Fruit fly (Drosophila melanogaster) whole organism, embryonic: ENCODE data around the gene UGP.
A peak's percentile ranks its signal among the peaks of the same experiment; 100 is the strongest.

Source experiments
- Atf3 ChIP-seq: fragments of 200-800 bp; sonication (Bioruptor generic); optimal IDR thresholded peaks from 3 replicates; lab custom pipeline; 2016; ENCODE audit warnings: missing biosample characterization, missing genetic modification characterization
- C15 ChIP-seq: fragments of 200-800 bp; sonication (Bioruptor generic); IDR thresholded peaks from 3 replicates; pipeline ENCODE4 v1.3.6; 2022; ENCODE audit warnings: missing biosample characterization, missing genetic modification characterization
- CG12219 ChIP-seq: fragments of 200-800 bp; sonication (Bioruptor generic); optimal IDR thresholded peaks from 3 replicates; lab custom pipeline; 2018; ENCODE audit warnings: missing biosample characterization, mild to moderate bottlenecking, missing genetic modification characterization
- CG12236 ChIP-seq: fragments of 200-800 bp; sonication (Bioruptor generic); optimal IDR thresholded peaks from 2 replicates; lab custom pipeline; 2016; ENCODE audit warnings: missing biosample characterization, missing genetic modification characterization
- CG12769 ChIP-seq: fragments of 200-800 bp; sonication (Bioruptor generic); optimal IDR thresholded peaks from 2 replicates; lab custom pipeline; 2019; ENCODE audit warnings: missing biosample characterization, mild to moderate bottlenecking, missing genetic modification characterization, moderate library complexity
- CG12942 ChIP-seq: fragments of 200-800 bp; sonication (Bioruptor generic); optimal IDR thresholded peaks from 3 replicates; lab custom pipeline; 2016; ENCODE audit warnings: missing biosample characterization, missing genetic modification characterization
- CG13624 ChIP-seq: fragments of 200-800 bp; sonication (Bioruptor generic); optimal IDR thresholded peaks from 2 replicates; lab custom pipeline; 2016; ENCODE audit warnings: missing biosample characterization, missing genetic modification characterization
- CG14050 ChIP-seq: fragments of 200-800 bp; sonication (Bioruptor generic); IDR thresholded peaks from 3 replicates; pipeline ENCODE4 v1.3.6; 2022; ENCODE audit warnings: missing biosample characterization, missing genetic modification characterization
- CG15073 ChIP-seq: fragments of 200-800 bp; sonication (Bioruptor generic); optimal IDR thresholded peaks from 2 replicates; lab custom pipeline; 2016; ENCODE audit warnings: missing biosample characterization, missing genetic modification characterization
- CG15514 ChIP-seq: fragments of 200-800 bp; sonication (Bioruptor generic); optimal IDR thresholded peaks from 3 replicates; lab custom pipeline; 2017; ENCODE audit warnings: missing biosample characterization, missing genetic modification characterization, mild to moderate bottlenecking, moderate library complexity, missing genetic modification reagents
- CG15696 ChIP-seq: fragments of 200-800 bp; sonication (Bioruptor generic); optimal IDR thresholded peaks from 2 replicates; lab custom pipeline; 2019; ENCODE audit warnings: missing biosample characterization, mild to moderate bottlenecking, missing genetic modification characterization, moderate library complexity
- CG16863 ChIP-seq: fragments of 200-800 bp; sonication (Bioruptor generic); optimal IDR thresholded peaks from 3 replicates; lab custom pipeline; 2016; ENCODE audit warnings: missing biosample characterization, missing genetic modification characterization
- CG17612 ChIP-seq: fragments of 200-800 bp; sonication (Bioruptor generic); IDR thresholded peaks from 2 replicates; pipeline ENCODE4 v1.3.6; 2022; ENCODE audit warnings: missing biosample characterization, missing genetic modification characterization
- CG31441 ChIP-seq: fragments of 200-800 bp; sonication (Bioruptor generic); IDR thresholded peaks from 2 replicates; pipeline ENCODE4 v1.3.6; 2022; ENCODE audit warnings: missing biosample characterization, missing genetic modification characterization
- CG4730 ChIP-seq: fragments of 200-800 bp; sonication (Bioruptor generic); IDR thresholded peaks from 2 replicates; pipeline ENCODE4 v1.3.6; 2022; ENCODE audit warnings: missing biosample characterization, missing genetic modification characterization
- CG6683 ChIP-seq: fragments of 200-800 bp; sonication (Bioruptor generic); optimal IDR thresholded peaks from 2 replicates; lab custom pipeline; 2017; ENCODE audit warnings: missing biosample characterization, mild to moderate bottlenecking, missing genetic modification characterization, missing genetic modification reagents
- CG6854 ChIP-seq: fragments of 200-800 bp; sonication (Bioruptor generic); optimal IDR thresholded peaks from 3 replicates; lab custom pipeline; 2017; ENCODE audit warnings: missing biosample characterization, mild to moderate bottlenecking, missing genetic modification characterization
- CG8089 ChIP-seq: fragments of 200-800 bp; sonication (Bioruptor generic); optimal IDR thresholded peaks from 3 replicates; lab custom pipeline; 2016; ENCODE audit warnings: missing biosample characterization, missing genetic modification characterization
- CG9817 ChIP-seq: fragments of 200-800 bp; sonication (Bioruptor generic); optimal IDR thresholded peaks from 2 replicates; lab custom pipeline; 2018; ENCODE audit warnings: missing biosample characterization, mild to moderate bottlenecking, missing genetic modification characterization, moderate library complexity
- CTCF ChIP-seq: fragments of 200-800 bp; sonication (Bioruptor generic); optimal IDR thresholded peaks from 2 replicates; lab custom pipeline; 2017; ENCODE audit warnings: missing biosample characterization, mild to moderate bottlenecking, missing genetic modification characterization, moderate library complexity
- Dad ChIP-seq: fragments of 200-800 bp; sonication (Bioruptor generic); optimal IDR thresholded peaks from 3 replicates; lab custom pipeline; 2016; ENCODE audit warnings: missing biosample characterization, missing genetic modification characterization
- Doc3 ChIP-seq: fragments of 200-800 bp; sonication (Bioruptor generic); IDR thresholded peaks from 3 replicates; pipeline ENCODE4 v1.3.6; 2022; ENCODE audit warnings: missing biosample characterization, missing genetic modification characterization; ENCODE audit not compliant: partially characterized antibody
- Fer3 ChIP-seq: fragments of 200-800 bp; sonication (Bioruptor generic); optimal IDR thresholded peaks from 2 replicates; lab custom pipeline; 2018; ENCODE audit warnings: missing biosample characterization, mild to moderate bottlenecking, missing genetic modification characterization, moderate library complexity
- Hey ChIP-seq: fragments of 200-800 bp; sonication (Bioruptor generic); optimal IDR thresholded peaks from 3 replicates; lab custom pipeline; 2018; ENCODE audit warnings: missing biosample characterization, mild to moderate bottlenecking, missing genetic modification characterization
- Lim3 ChIP-seq: fragments of 200-800 bp; sonication (Bioruptor generic); IDR thresholded peaks from 2 replicates; pipeline ENCODE4 v1.3.6; 2022; ENCODE audit warnings: missing biosample characterization, missing genetic modification characterization
- Lpt ChIP-seq: fragments of >200 bp; optimal IDR thresholded peaks from 2 replicates; lab custom pipeline; 2018; ENCODE audit warnings: missing biosample characterization, missing genetic modification characterization
- Mad ChIP-seq: fragments of 200-800 bp; sonication (Bioruptor generic); optimal IDR thresholded peaks from 2 replicates; lab custom pipeline; 2016; ENCODE audit warnings: missing biosample characterization, missing genetic modification characterization
- Mes4 ChIP-seq: fragments of 200-800 bp; sonication (Bioruptor generic); optimal IDR thresholded peaks from 2 replicates; lab custom pipeline; 2016; ENCODE audit warnings: missing biosample characterization, missing genetic modification characterization
- Neu2 ChIP-seq: fragments of 200-800 bp; sonication (Bioruptor generic); optimal IDR thresholded peaks from 3 replicates; lab custom pipeline; 2016; ENCODE audit warnings: missing biosample characterization, missing genetic modification characterization, borderline replicate concordance
- Nf-YA ChIP-seq: fragments of 200-800 bp; sonication (Bioruptor generic); IDR thresholded peaks from 2 replicates; pipeline ENCODE4 v1.3.6; 2022; ENCODE audit warnings: missing biosample characterization, missing genetic modification characterization
- Nf-YB ChIP-seq: fragments of 200-800 bp; sonication (Bioruptor generic); optimal IDR thresholded peaks from 3 replicates; lab custom pipeline; 2019; ENCODE audit warnings: missing biosample characterization, mild to moderate bottlenecking, missing genetic modification characterization, moderate library complexity
- Opbp ChIP-seq: fragments of 200-800 bp; sonication (Bioruptor generic); IDR thresholded peaks from 3 replicates; pipeline ENCODE4 v1.3.6; 2022; ENCODE audit warnings: missing biosample characterization, missing genetic modification characterization; ENCODE audit not compliant: partially characterized antibody
- Scr ChIP-seq: fragments of 200-800 bp; sonication (Bioruptor generic); IDR thresholded peaks from 2 replicates; pipeline ENCODE4 v1.3.6; 2022; ENCODE audit warnings: missing biosample characterization, missing genetic modification characterization; ENCODE audit not compliant: partially characterized antibody
- Spps ChIP-seq: fragments of 200-800 bp; sonication (Bioruptor generic); optimal IDR thresholded peaks from 2 replicates; lab custom pipeline; 2018; ENCODE audit warnings: missing biosample characterization, mild to moderate bottlenecking, missing genetic modification characterization
- Usf ChIP-seq: fragments of 200-800 bp; sonication (Bioruptor generic); optimal IDR thresholded peaks from 2 replicates; lab custom pipeline; 2017; ENCODE audit warnings: missing genotype, missing biosample characterization, missing genetic modification characterization
- ase ChIP-seq: fragments of 200-800 bp; sonication (Bioruptor generic); IDR thresholded peaks from 3 replicates; pipeline ENCODE4 v1.3.6; 2022; ENCODE audit warnings: missing biosample characterization, missing genetic modification characterization
- az2 ChIP-seq: fragments of 200-800 bp; sonication (Bioruptor generic); optimal IDR thresholded peaks from 3 replicates; lab custom pipeline; 2016; ENCODE audit warnings: missing biosample characterization, missing genetic modification characterization
- btn ChIP-seq: fragments of 200-800 bp; sonication (Bioruptor generic); optimal IDR thresholded peaks from 2 replicates; lab custom pipeline; 2016; ENCODE audit warnings: missing biosample characterization, missing genetic modification characterization
- dati ChIP-seq: fragments of 200-800 bp; sonication (Bioruptor generic); IDR thresholded peaks from 2 replicates; pipeline ENCODE4 v1.3.6; 2022; ENCODE audit warnings: missing biosample characterization, missing genetic modification characterization
- ems ChIP-seq: fragments of 200-800 bp; sonication (Bioruptor generic); optimal IDR thresholded peaks from 3 replicates; lab custom pipeline; 2016; ENCODE audit warnings: missing biosample characterization, missing genetic modification characterization
- her ChIP-seq: fragments of 200-800 bp; sonication (Bioruptor generic); optimal IDR thresholded peaks from 2 replicates; lab custom pipeline; 2016; ENCODE audit warnings: missing biosample characterization, missing genetic modification characterization
- ind ChIP-seq: fragments of 200-800 bp; sonication (Bioruptor generic); optimal IDR thresholded peaks from 3 replicates; lab custom pipeline; 2016; ENCODE audit warnings: missing biosample characterization, missing genetic modification characterization
- jigr1 ChIP-seq: fragments of 200-800 bp; sonication (Bioruptor generic); IDR thresholded peaks from 3 replicates; pipeline ENCODE4 v1.3.6; 2022; ENCODE audit warnings: missing biosample characterization, missing genetic modification characterization
- ken ChIP-seq: fragments of 200-800 bp; sonication (Bioruptor generic); IDR thresholded peaks from 3 replicates; pipeline ENCODE4 v1.3.6; 2022; ENCODE audit warnings: missing biosample characterization, missing genetic modification characterization
- lbe ChIP-seq: fragments of 200-800 bp; sonication (Bioruptor generic); optimal IDR thresholded peaks from 2 replicates; lab custom pipeline; 2016; ENCODE audit warnings: missing biosample characterization, mild to moderate bottlenecking, missing genetic modification characterization
- luna ChIP-seq: fragments of 200-800 bp; sonication (Bioruptor generic); optimal IDR thresholded peaks from 2 replicates; lab custom pipeline; 2016; ENCODE audit warnings: missing biosample characterization, missing genetic modification characterization
- salm ChIP-seq: fragments of 200-800 bp; sonication (Bioruptor generic); optimal IDR thresholded peaks from 2 replicates; lab custom pipeline; 2018; ENCODE audit warnings: missing biosample characterization, mild to moderate bottlenecking, missing genetic modification characterization
- sd ChIP-seq: fragments of 200-800 bp; sonication (Bioruptor generic); optimal IDR thresholded peaks from 3 replicates; lab custom pipeline; 2018; ENCODE audit warnings: missing biosample characterization, mild to moderate bottlenecking, missing genetic modification characterization, moderate library complexity
- tgo ChIP-seq: fragments of 200-800 bp; sonication (Bioruptor generic); IDR thresholded peaks from 3 replicates; pipeline ENCODE4 v1.3.6; 2022; ENCODE audit warnings: missing biosample characterization, missing genetic modification characterization
- tio ChIP-seq: fragments of 200-800 bp; sonication (Bioruptor generic); optimal IDR thresholded peaks from 2 replicates; lab custom pipeline; 2017; ENCODE audit warnings: missing biosample characterization, missing genetic modification characterization, inconsistent platforms
- toy ChIP-seq: fragments of 200-800 bp; sonication (Bioruptor generic); IDR thresholded peaks from 2 replicates; pipeline ENCODE4 v1.3.6; 2022; ENCODE audit warnings: missing biosample characterization, missing genetic modification characterization
- ttk ChIP-seq: fragments of 200-800 bp; sonication (Bioruptor generic); IDR thresholded peaks from 2 replicates; pipeline ENCODE4 v2.1.2; 2022; ENCODE audit warnings: missing biosample characterization, missing genetic modification characterization
- zen ChIP-seq: fragments of 200-800 bp; sonication (Bioruptor generic); optimal IDR thresholded peaks from 3 replicates; lab custom pipeline; 2018; ENCODE audit warnings: missing biosample characterization, mild to moderate bottlenecking, missing genetic modification characterization, moderate library complexity

Gene UGP

DNA sequence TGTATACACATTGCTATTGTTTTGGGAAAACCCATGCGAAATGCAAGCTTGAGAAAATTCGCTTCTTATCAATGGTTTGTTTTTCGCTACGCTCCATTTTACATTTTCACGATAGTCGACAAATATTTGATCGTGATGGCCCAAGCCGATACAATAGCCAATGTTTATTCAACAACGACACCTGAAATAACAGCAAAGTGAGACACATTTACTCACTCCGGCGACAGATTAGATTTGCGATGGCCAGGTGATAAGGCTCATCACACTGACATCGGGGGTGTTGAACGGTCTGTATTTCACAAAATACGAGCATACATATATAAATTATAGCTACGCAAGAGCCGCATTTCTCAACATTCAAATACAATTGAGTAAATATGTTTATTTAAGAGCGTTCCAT, 38.4 kb upstream of the UGP start (continued):
- TF ChIP-seq salm (tag; lab: Kevin White, UChicago) (peak; percentile 29), Opbp (GFP tag; lab: Robert Waterston, UW) (no peak), tio (GFP tag; lab: Kevin White, UChicago) (no peak), zen (no peak), luna (GFP tag; lab: Kevin White, UChicago) (peak; percentile 82), CG12219 (peak; percentile 30), Nf-YA (GFP tag; lab: Robert Waterston, UW) (0 out of 2 replicates have a peak, but pooled peaks have one; percentile 31), CG16863 (GFP tag; lab: Kevin White, UChicago) (no peak), CG12236 (peak; percentile 26), ems (GFP tag; lab: Kevin White, UChicago) (peak; percentile 38), Lim3 (no peak), CG17612 (no peak), her (GFP tag; lab: Kevin White, UChicago) (peak; percentile 71), CG14050 (GFP tag; lab: Robert Waterston, UW) (no peak), Atf3 (GFP tag; lab: Kevin White, UChicago) (no peak), CG9817 (tag; lab: Kevin White, UChicago) (peak; percentile 35), tgo (GFP tag; lab: Robert Waterston, UW) (no peak; the same call in 2 of the 3 replicates), Doc3 (GFP tag; lab: Robert Waterston, UW) (no peak), ttk (GFP tag; lab: Robert Waterston, UW) (no peak), jigr1 (GFP tag; lab: Robert Waterston, UW) (no peak), az2 (no peak), Mad (GFP tag; lab: Kevin White, UChicago) (no peak), Usf (GFP tag; lab: Kevin White, UChicago) (no peak), Hey (peak; percentile 58), Nf-YB (GFP tag; lab: Kevin White, UChicago) (no peak), Lpt (GFP tag; lab: Kevin White, UChicago) (no peak), Spps (tag; lab: Kevin White, UChicago) (peak; percentile 41), Fer3 (peak; percentile 84), CG15696 (peak; percentile 66), ken (GFP tag; lab: Robert Waterston, UW) (no peak), lbe (peak; percentile 16), CG15073 (GFP tag; lab: Kevin White, UChicago) (no peak), Mes4 (GFP tag; lab: Kevin White, UChicago) (no peak), Dad (peak; percentile 59), Scr (GFP tag; lab: Robert Waterston, UW) (no peak), CG12942 (GFP tag; lab: Kevin White, UChicago) (peak; percentile 16), dati (no peak), Neu2 (GFP tag; lab: Kevin White, UChicago) (no peak), CG13624 (GFP tag; lab: Kevin White, UChicago) (peak; percentile 45), toy (GFP tag; lab: Robert Waterston, UW) (peak; percentile 49; the same call in 1 of the 2 replicates), btn (GFP tag; lab: Kevin White, UChicago) (no peak), CG6854 (peak; percentile 82), CG8089 (GFP tag; lab: Kevin White, UChicago) (no peak), CG6683 (GFP tag; lab: Kevin White, UChicago) (peak; percentile 81), CG12769 (tag; lab: Kevin White, UChicago) (peak; percentile 78), CTCF (GFP tag; lab: Kevin White, UChicago) (peak; percentile 36), sd (tag; lab: Kevin White, UChicago) (no peak), ase (GFP tag; lab: Robert Waterston, UW) (no peak), C15 (GFP tag; lab: Robert Waterston, UW) (no peak; the same call in 2 of the 3 replicates), ind (no peak), CG15514 (peak; percentile 89), CG4730 (GFP tag; lab: Robert Waterston, UW) (no peak), CG31441 (GFP tag; lab: Robert Waterston, UW) (peak; percentile 35; the same call in 1 of the 2 replicates)
